Worm (Caenorhabditis elegans) whole organism, young adult: ENCODE data around the gene mam-4.

Experiments used
- B0019.2 ChIP-seq: fragments of 200-800 bp; sonication (Bioruptor generic); conservative IDR thresholded peaks from 2 replicates; pipeline ENCODE4 v1.3.6; 2022; ENCODE audit warnings: missing genetic modification reagents, missing genetic modification characterization, missing compliant biosample characterization
- B0035.1 ChIP-seq: sonication (generic microtip); optimal IDR thresholded peaks from 2 replicates; lab custom pipeline; 2016; ENCODE audit warnings: missing genetic modification characterization, mild to moderate bottlenecking, missing compliant biosample characterization, missing genotype, missing genetic modification reagents
- C06A6.2 ChIP-seq: fragments of 200-800 bp; sonication (Bioruptor generic); conservative IDR thresholded peaks from 2 replicates; pipeline ENCODE4 v1.3.6; 2022; ENCODE audit warnings: missing genetic modification characterization, missing compliant biosample characterization
- C17E4.6 ChIP-seq: fragments of 200-800 bp; sonication (Bioruptor generic); IDR thresholded peaks from 2 replicates; pipeline ENCODE4 v1.3.6; 2022; ENCODE audit warnings: missing genetic modification reagents, missing genetic modification characterization, missing compliant biosample characterization
- D2030.7 ChIP-seq: fragments of 200-800 bp; sonication (Bioruptor generic); IDR thresholded peaks from 2 replicates; pipeline ENCODE4 v1.3.6; 2022; ENCODE audit warnings: missing genetic modification reagents, missing genetic modification characterization, missing compliant biosample characterization
- F10E7.11 ChIP-seq: sonication (generic microtip); optimal IDR thresholded peaks from 2 replicates; lab custom pipeline; 2017; ENCODE audit warnings: mild to moderate bottlenecking, missing genetic modification characterization, moderate library complexity, missing compliant biosample characterization
- F52B5.7 ChIP-seq: sonication (generic microtip); optimal IDR thresholded peaks from 2 replicates; lab custom pipeline; 2016; ENCODE audit warnings: mild to moderate bottlenecking, missing genetic modification characterization, missing compliant biosample characterization
- K11D2.4 ChIP-seq: fragments of 200-800 bp; sonication (Bioruptor generic); IDR thresholded peaks from 2 replicates; pipeline ENCODE4 v1.3.6; 2022; ENCODE audit warnings: missing genetic modification reagents, missing genetic modification characterization, missing compliant biosample characterization
- K12H6.12 ChIP-seq: fragments of 200-800 bp; sonication (Bioruptor generic); optimal IDR thresholded peaks from 2 replicates; lab custom pipeline; 2018; ENCODE audit warnings: mild to moderate bottlenecking, missing genetic modification characterization, missing compliant biosample characterization
- Y53F4B.3 ChIP-seq: fragments of 200-800 bp; sonication (Bioruptor generic); IDR thresholded peaks from 2 replicates; pipeline ENCODE4 v1.3.6; 2022; ENCODE audit warnings: missing genetic modification reagents, missing genetic modification characterization, missing compliant biosample characterization
- Y95B8A.8 ChIP-seq: fragments of 200-800 bp; sonication (Bioruptor generic); IDR thresholded peaks from 2 replicates; pipeline ENCODE4 v1.3.6; 2022; ENCODE audit warnings: missing genetic modification reagents, missing genetic modification characterization, missing compliant biosample characterization
- ZK185.1 ChIP-seq: sonication (generic microtip); optimal IDR thresholded peaks from 2 replicates; lab custom pipeline; 2016; ENCODE audit warnings: mild to moderate bottlenecking, missing genetic modification characterization, missing compliant biosample characterization; ENCODE audit not compliant: poor library complexity, severe bottlenecking
- bed-1 ChIP-seq: fragments of 200-800 bp; sonication (Bioruptor generic); IDR thresholded peaks from 2 replicates; pipeline ENCODE4 v1.3.6; 2022; ENCODE audit warnings: missing genetic modification reagents, missing genetic modification characterization, missing compliant biosample characterization
- bed-2 ChIP-seq: fragments of 200-800 bp; sonication (Bioruptor generic); IDR thresholded peaks from 2 replicates; pipeline ENCODE4 v1.3.6; 2022; ENCODE audit warnings: missing genetic modification reagents, missing genetic modification characterization, missing compliant biosample characterization
- ceh-27 ChIP-seq: fragments of 200-800 bp; sonication (Bioruptor generic); optimal IDR thresholded peaks from 2 replicates; lab custom pipeline; 2018; ENCODE audit warnings: mild to moderate bottlenecking, missing genetic modification characterization, moderate library complexity, missing compliant biosample characterization
- ceh-91 ChIP-seq: fragments of 200-800 bp; sonication (Bioruptor generic); IDR thresholded peaks from 2 replicates; pipeline ENCODE4 v1.3.6; 2022; ENCODE audit warnings: missing genetic modification reagents, missing genetic modification characterization, missing compliant biosample characterization
- die-1 ChIP-seq: sonication (generic microtip); optimal IDR thresholded peaks from 2 replicates; lab custom pipeline; 2016; ENCODE audit warnings: missing genotype, mild to moderate bottlenecking, missing genetic modification characterization, missing compliant biosample characterization
- egrh-3 ChIP-seq: fragments of 200-800 bp; sonication (Bioruptor generic); IDR thresholded peaks from 2 replicates; pipeline ENCODE4 v1.3.6; 2022; ENCODE audit warnings: missing genetic modification reagents, missing genetic modification characterization, missing compliant biosample characterization
- ets-4 ChIP-seq: fragments of 200-800 bp; sonication (Bioruptor generic); optimal IDR thresholded peaks from 2 replicates; lab custom pipeline; 2018; ENCODE audit warnings: mild to moderate bottlenecking, missing genetic modification characterization, missing compliant biosample characterization
- fkh-3 ChIP-seq: sonication (generic microtip); optimal IDR thresholded peaks from 2 replicates; lab custom pipeline; 2016; ENCODE audit warnings: mild to moderate bottlenecking, missing genetic modification characterization, missing compliant biosample characterization
- gei-17 ChIP-seq: fragments of 200-800 bp; sonication (Bioruptor generic); optimal IDR thresholded peaks from 2 replicates; lab custom pipeline; 2018; ENCODE audit warnings: mild to moderate bottlenecking, missing genetic modification characterization, missing compliant biosample characterization
- hlh-26 ChIP-seq: fragments of 200-800 bp; sonication (Bioruptor generic); conservative IDR thresholded peaks from 2 replicates; pipeline ENCODE4 v1.3.6; 2022; ENCODE audit warnings: missing genetic modification reagents, missing genetic modification characterization, missing compliant biosample characterization
- hmg-1.2 ChIP-seq: fragments of 200-800 bp; sonication (Bioruptor generic); IDR thresholded peaks from 2 replicates; pipeline ENCODE4 v1.3.6; 2022; ENCODE audit warnings: missing genetic modification reagents, missing genetic modification characterization, missing compliant biosample characterization
- lsy-27 ChIP-seq: sonication (generic microtip); optimal IDR thresholded peaks from 2 replicates; lab custom pipeline; 2017; ENCODE audit warnings: missing genetic modification characterization, mild to moderate bottlenecking, missing compliant biosample characterization, antibody characterized with exemption, missing genotype, borderline replicate concordance; ENCODE audit not compliant: insufficient read depth
- madf-3 ChIP-seq: fragments of 200-800 bp; sonication (Bioruptor generic); IDR thresholded peaks from 2 replicates; pipeline ENCODE4 v1.3.6; 2022; ENCODE audit warnings: missing genetic modification reagents, missing genetic modification characterization, missing compliant biosample characterization
- madf-8 ChIP-seq: fragments of 200-800 bp; sonication (Bioruptor generic); conservative IDR thresholded peaks from 2 replicates; pipeline ENCODE4 v1.3.6; 2022; ENCODE audit warnings: missing genetic modification reagents, missing genetic modification characterization, missing compliant biosample characterization
- mel-28 ChIP-seq: sonication (generic microtip); optimal IDR thresholded peaks from 2 replicates; lab custom pipeline; 2016; ENCODE audit warnings: borderline replicate concordance, mild to moderate bottlenecking, missing genetic modification characterization, missing compliant biosample characterization
- mes-4 ChIP-seq: sonication (generic microtip); optimal IDR thresholded peaks from 2 replicates; lab custom pipeline; 2016; ENCODE audit warnings: missing genotype, missing genetic modification characterization, missing compliant biosample characterization
- mxl-1 ChIP-seq: sonication (generic microtip); optimal IDR thresholded peaks from 2 replicates; lab custom pipeline; 2016; ENCODE audit warnings: missing genetic modification characterization, missing compliant biosample characterization
- nfya-1 ChIP-seq: sonication (generic microtip); optimal IDR thresholded peaks from 2 replicates; lab custom pipeline; 2017; ENCODE audit warnings: antibody characterized with exemption, missing compliant biosample characterization, missing genetic modification characterization, borderline replicate concordance; ENCODE audit not compliant: insufficient read depth
- nfya-2 ChIP-seq: fragments of 200-800 bp; sonication (Bioruptor generic); IDR thresholded peaks from 2 replicates; pipeline ENCODE4 v1.3.6; 2022; ENCODE audit warnings: missing genetic modification reagents, missing genetic modification characterization, missing compliant biosample characterization
- nfyb-1 ChIP-seq: fragments of 200-800 bp; sonication (Bioruptor generic); IDR thresholded peaks from 2 replicates; pipeline ENCODE4 v1.3.6; 2022; ENCODE audit warnings: missing genetic modification reagents, missing genetic modification characterization, missing compliant biosample characterization
- pbrm-1 ChIP-seq: fragments of 200-800 bp; sonication (Bioruptor generic); IDR thresholded peaks from 2 replicates; pipeline ENCODE4 v1.3.6; 2022; ENCODE audit warnings: missing genetic modification reagents, missing genetic modification characterization, missing compliant biosample characterization
- pha-4 ChIP-seq: fragments of 150-350 bp; sonication (generic microtip); optimal IDR thresholded peaks from 2 replicates; lab custom pipeline; 2014; ENCODE audit warnings: missing biosample characterization, missing genetic modification reagents, missing genetic modification characterization
- rcor-1 ChIP-seq: fragments of 200-800 bp; sonication (Bioruptor generic); IDR thresholded peaks from 2 replicates; pipeline ENCODE4 v1.3.6; 2022; ENCODE audit warnings: missing genetic modification reagents, missing genetic modification characterization, missing compliant biosample characterization
- rec-8 ChIP-seq, 2 experiments: sonication (generic microtip); optimal IDR thresholded peaks; 2 replicates each; lab custom pipeline; 2016; ENCODE audit warnings: mild to moderate bottlenecking in 2 of 2, missing genetic modification characterization in 2 of 2, missing genetic modification reagents in 2 of 2, missing genotype in 2 of 2, missing biosample characterization in 1 of 2, missing compliant biosample characterization in 1 of 2, moderate library complexity in 1 of 2
- snpc-1.3 ChIP-seq: sonication (generic microtip); optimal IDR thresholded peaks from 2 replicates; lab custom pipeline; 2017; ENCODE audit warnings: missing genetic modification characterization, mild to moderate bottlenecking, missing compliant biosample characterization, antibody characterized with exemption, moderate library complexity, missing genotype, missing genetic modification reagents; ENCODE audit not compliant: insufficient read depth
- unc-130 ChIP-seq: sonication (generic microtip); optimal IDR thresholded peaks from 2 replicates; lab custom pipeline; 2016; ENCODE audit warnings: missing genetic modification reagents, missing genetic modification characterization, missing compliant biosample characterization
- xnd-1 ChIP-seq: sonication (generic microtip); optimal IDR thresholded peaks from 2 replicates; lab custom pipeline; 2016; ENCODE audit warnings: missing genotype, missing genetic modification reagents, missing genetic modification characterization, missing compliant biosample characterization
- zfh-2 ChIP-seq: fragments of 200-800 bp; sonication (Bioruptor generic); conservative IDR thresholded peaks from 2 replicates; pipeline ENCODE4 v1.3.6; 2022; ENCODE audit warnings: missing genetic modification reagents, missing genetic modification characterization, missing compliant biosample characterization
- ztf-18 ChIP-seq: sonication (generic microtip); optimal IDR thresholded peaks from 2 replicates; lab custom pipeline; 2016; ENCODE audit warnings: missing genotype, mild to moderate bottlenecking, missing genetic modification characterization, missing compliant biosample characterization
- ztf-25 ChIP-seq: fragments of 200-800 bp; sonication (Bioruptor generic); IDR thresholded peaks from 2 replicates; pipeline ENCODE4 v1.3.6; 2022; ENCODE audit warnings: missing genetic modification reagents, missing genetic modification characterization, missing compliant biosample characterization

The mam-4 gene

DNA sequence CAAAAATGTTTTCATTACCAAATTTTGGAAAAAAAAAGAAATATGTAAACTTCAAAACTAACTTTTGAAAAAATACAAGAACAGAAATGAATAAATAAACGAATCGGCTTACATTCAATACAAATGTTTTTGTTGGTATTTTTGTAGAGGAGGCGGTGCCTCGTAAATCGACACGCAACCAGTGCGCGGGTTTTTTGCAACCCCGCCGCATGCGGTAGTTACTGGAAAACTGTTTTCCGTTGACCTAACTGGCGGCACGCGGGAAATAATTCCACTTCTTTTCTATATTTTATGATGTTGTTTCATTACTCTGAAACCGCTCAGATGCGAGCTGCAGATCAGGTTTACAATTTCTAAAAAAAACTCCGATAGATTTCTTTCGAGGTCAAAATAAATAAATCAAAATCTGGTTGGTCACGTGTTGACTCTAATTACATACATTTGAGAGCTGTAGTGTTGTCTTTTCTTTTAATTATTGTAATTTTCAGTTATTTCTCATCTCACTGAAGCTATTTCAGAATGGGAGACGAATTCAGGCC lies 8.7 kb upstream of the mam-4 start, which contains the start of the genes dvc-1 and ima-1 (continued):
- TF ChIP-seq D2030.7 (GFP tag; lab: Robert Waterston, UW) (peak; percentile 91), fkh-3 (tag; lab: Kevin White, UChicago) (no peak), ceh-91 (GFP tag; lab: Robert Waterston, UW) (peak; percentile 94), B0019.2 (peak; percentile 69), F10E7.11 (no peak), Y95B8A.8 (GFP tag; lab: Robert Waterston, UW) (peak; percentile 81), ztf-25 (GFP tag; lab: Robert Waterston, UW) (peak; percentile 86), die-1 (tag; lab: Kevin White, UChicago) (peak; percentile 72), rcor-1 (GFP tag; lab: Robert Waterston, UW) (peak; percentile 90), K12H6.12 (tag; lab: Kevin White, UChicago) (peak; percentile 32), gei-17 (no peak), bed-1 (no peak), C06A6.2 (GFP tag; lab: Robert Waterston, UW) (no peak), nfyb-1 (GFP tag; lab: Robert Waterston, UW) (0 out of 2 replicates have a peak, but pooled peaks have one; percentile 14), Y53F4B.3 (GFP tag; lab: Robert Waterston, UW) (no peak), mes-4 (tag; lab: Kevin White, UChicago) (no peak), ZK185.1 (no peak), nfya-2 (GFP tag; lab: Robert Waterston, UW) (no peak), C17E4.6 (GFP tag; lab: Robert Waterston, UW) (peak; percentile 93), F52B5.7 (no peak), unc-130 (peak; percentile 90), nfya-1 (tag; lab: Kevin White, UChicago) (no peak), ceh-27 (GFP tag; lab: Kevin White, UChicago) (peak; percentile 38), bed-2 (GFP tag; lab: Robert Waterston, UW) (0 out of 2 replicates have a peak, but pooled peaks have one; percentile 62), xnd-1 (tag; lab: Kevin White, UChicago) (peak; percentile 88), pha-4 (tag; lab: Kevin White, UChicago) (no peak), egrh-3 (peak; percentile 48; the same call in 1 of the 2 replicates), snpc-1.3 (tag; lab: Kevin White, UChicago) (no peak), lsy-27 (no peak), K11D2.4 (GFP tag; lab: Robert Waterston, UW) (no peak)
- TF ChIP-seq, all 124 proteins: peak for 57

DNA sequence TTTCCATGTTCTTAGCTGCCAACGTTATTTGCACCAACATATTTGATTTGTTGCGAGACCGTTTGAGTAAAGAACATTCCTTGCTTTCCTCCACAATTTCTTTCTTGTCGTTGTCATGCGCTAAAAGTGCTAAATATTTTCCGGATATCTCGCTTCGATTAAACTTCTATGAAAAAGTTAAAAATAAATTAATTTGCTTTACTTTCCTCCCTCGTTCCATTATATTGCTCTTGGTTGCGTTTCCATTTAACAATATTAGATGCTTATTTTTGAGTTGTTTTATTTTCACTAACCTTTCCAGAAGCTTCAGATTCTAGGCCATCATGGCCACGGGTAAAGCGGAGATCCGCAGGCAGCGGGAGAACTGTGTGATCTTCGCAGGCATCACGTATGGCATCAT lies 6.4 kb upstream of the mam-4 start, which contains the start of gene pgap-1:
TSS of gene pgap-1 (plus strand) at position 301 of the 400 bp plus-strand sequence.
- TF ChIP-seq pbrm-1 (GFP tag; lab: Robert Waterston, UW), result no peak
- no peak for TF ChIP-seq rcor-1 (GFP tag; lab: Robert Waterston, UW)
- no peak for TF ChIP-seq Y95B8A.8 (GFP tag; lab: Robert Waterston, UW)
- no peak for TF ChIP-seq hmg-1.2 (GFP tag; lab: Robert Waterston, UW)
- no peak for TF ChIP-seq madf-8
- no peak for TF ChIP-seq zfh-2 (GFP tag; lab: Robert Waterston, UW)
- no peak for TF ChIP-seq mel-28
- TF ChIP-seq mxl-1, result no peak
- no peak for TF ChIP-seq fkh-3 (tag; lab: Kevin White, UChicago)
- no peak for TF ChIP-seq ets-4
- no peak for TF ChIP-seq ztf-18 (tag; lab: Kevin White, UChicago)
- no peak for TF ChIP-seq egrh-3
- no peak for TF ChIP-seq rec-8 (tag; optimal IDR thresholded peaks at IDR 0.05; lab: Kevin White, UChicago)
- no peak for TF ChIP-seq hlh-26
- no peak for TF ChIP-seq B0035.1 (tag; lab: Kevin White, UChicago)
- TF ChIP-seq F52B5.7, result no peak
- TF ChIP-seq madf-3, result no peak
- no peak for TF ChIP-seq xnd-1 (tag; lab: Kevin White, UChicago)
- TF ChIP-seq snpc-1.3 (tag; lab: Kevin White, UChicago), result no peak
